Worm (Caenorhabditis elegans): ENCODE measurements around the gene atad-3.
A peak's percentile ranks its signal among the peaks of the same experiment; 100 is the strongest.

The atad-3 gene

DNA sequence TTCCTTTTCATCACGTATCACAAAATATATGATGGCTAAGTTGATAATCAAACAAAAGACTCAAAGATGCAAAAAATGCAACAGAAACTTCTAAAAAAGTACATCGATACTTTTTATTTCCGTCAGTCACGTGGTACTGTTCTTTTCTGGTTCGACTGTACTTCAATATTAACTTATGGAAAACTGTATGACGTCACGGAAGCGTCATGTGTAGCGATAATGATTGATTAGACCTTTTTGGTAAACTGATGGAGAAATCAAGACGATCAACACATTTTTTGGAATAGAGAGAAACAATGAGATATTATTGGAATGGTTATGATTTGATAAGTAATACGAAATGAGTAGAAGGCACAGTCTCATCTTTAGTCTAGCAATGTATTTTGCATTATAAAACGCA is 45.5 kb downstream of the atad-3 start (continued):
- no peak for TF ChIP-seq pag-3 (tag; optimal IDR thresholded peaks at IDR 0.05; ENCODE audit: borderline replicate concordance, insufficient read depth)
- TF ChIP-seq lsy-2 (tag; optimal IDR thresholded peaks at IDR 0.05): peak in 1 of 2 experiments; percentile 43
- TF ChIP-seq elt-3 (tag; optimal IDR thresholded peaks at IDR 0.05): peak in 2 of 6 experiments; percentile 59 to 92
- peak; percentile 96 for TF ChIP-seq nhr-85 (tag)
- no peak for TF ChIP-seq ceh-63 (GFP tag; optimal IDR thresholded peaks at IDR 0.05)
- peak in 1 of 2 experiments; percentile 66 for TF ChIP-seq lin-35 (GFP tag; optimal IDR thresholded peaks at IDR 0.05)
- TF ChIP-seq nhr-19 (GFP tag; conservative IDR thresholded peaks at IDR 0.05): peak; percentile 32; the same call in 1 of the 2 replicates
- no peak for TF ChIP-seq mab-9 (GFP tag; IDR thresholded peaks at IDR 0.05)
- TF ChIP-seq ceh-82 (tag; optimal IDR thresholded peaks at IDR 0.05): no peak
- TF ChIP-seq egl-27 (tag; optimal IDR thresholded peaks at IDR 0.05): no peak
- no peak for TF ChIP-seq unc-86 (tag; optimal IDR thresholded peaks at IDR 0.05)
- no peak for TF ChIP-seq nhr-11 (tag; optimal IDR thresholded peaks at IDR 0.05)
- TF ChIP-seq ets-5 (GFP tag; IDR thresholded peaks at IDR 0.05): no peak
- TF ChIP-seq jun-1 (tag; optimal IDR thresholded peaks at IDR 0.05): no peak
- no peak for TF ChIP-seq efl-3 (GFP tag; optimal IDR thresholded peaks at IDR 0.05)

DNA sequence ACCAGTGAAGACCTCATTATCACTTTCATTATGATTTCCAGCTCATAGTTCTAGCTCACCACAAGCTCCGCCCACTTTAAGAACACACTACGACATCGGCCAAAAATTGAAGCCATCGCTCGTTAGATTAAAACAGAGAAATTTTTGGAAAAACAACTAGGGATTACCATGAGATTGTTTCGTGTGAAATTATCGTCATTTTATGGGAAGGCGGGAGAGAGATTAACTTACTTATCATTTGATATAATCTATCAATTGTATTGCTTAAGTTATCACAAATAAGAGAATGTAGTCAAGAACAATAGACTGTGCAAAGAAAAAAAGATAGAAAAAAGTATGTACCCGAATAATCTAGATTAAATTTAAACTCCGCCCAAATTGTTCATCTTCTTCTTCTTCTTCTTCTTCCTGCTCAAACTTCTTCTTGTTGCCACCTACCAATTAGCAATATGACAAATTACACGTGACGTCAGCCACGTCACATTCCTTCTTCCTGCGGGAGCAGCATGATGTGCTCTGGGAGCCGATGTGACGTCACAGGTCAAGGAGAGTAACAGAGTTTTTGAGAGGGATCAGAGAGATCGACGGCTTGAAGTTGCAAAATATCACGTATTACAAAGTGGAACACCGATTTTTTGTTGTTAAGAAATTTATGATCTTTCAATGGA is 51.4 kb downstream of the atad-3 start, which contains the start of gene nep-26:
Gene nep-26 (minus strand): TSS at position 51 of the 668 bp plus-strand sequence.
- peak in 1 of 3 experiments; percentile 11 for TF ChIP-seq dpl-1 (GFP tag; optimal IDR thresholded peaks at IDR 0.05)
- peak in 1 of 2 experiments; percentile 9 for TF ChIP-seq lin-35 (GFP tag; optimal IDR thresholded peaks at IDR 0.05)
- TF ChIP-seq rnt-1 (tag; optimal IDR thresholded peaks at IDR 0.05): peak; percentile 85
- peak; percentile 51 for TF ChIP-seq snu-23 (GFP tag; optimal IDR thresholded peaks at IDR 0.05)
- no peak for TF ChIP-seq unc-98 (GFP tag; IDR thresholded peaks at IDR 0.05)
- TF ChIP-seq ceh-90 (tag; optimal IDR thresholded peaks at IDR 0.05): no peak
- peak; percentile 21 to 40 for TF ChIP-seq lsy-2 (tag; optimal IDR thresholded peaks at IDR 0.05)
- TF ChIP-seq pqm-1 (tag; optimal IDR thresholded peaks at IDR 0.05): no peak
- TF ChIP-seq irx-1 (tag; optimal IDR thresholded peaks at IDR 0.05): no peak
- no peak for TF ChIP-seq tlp-1 (tag; optimal IDR thresholded peaks at IDR 0.05)
- TF ChIP-seq jun-1 (tag; optimal IDR thresholded peaks at IDR 0.05): no peak
- TF ChIP-seq ama-1 (optimal IDR thresholded peaks at IDR 0.05): no peak
- no peak for TF ChIP-seq ztf-11 (tag; optimal IDR thresholded peaks at IDR 0.05)
- TF ChIP-seq F16B12.6 (tag; optimal IDR thresholded peaks at IDR 0.05): no peak
- TF ChIP-seq nhr-47 (tag; optimal IDR thresholded peaks at IDR 0.05): peak; percentile 30
- peak; percentile 80 for TF ChIP-seq lin-39 (tag; optimal IDR thresholded peaks at IDR 0.05)
- peak; percentile 64 for TF ChIP-seq unc-130 (tag; optimal IDR thresholded peaks at IDR 0.05)
- peak; percentile 37 for TF ChIP-seq swsn-7 (tag; optimal IDR thresholded peaks at IDR 0.05)
- TF ChIP-seq tbx-2 (tag; optimal IDR thresholded peaks at IDR 0.05): peak; percentile 41
- TF ChIP-seq lir-3 (tag; optimal IDR thresholded peaks at IDR 0.05; ENCODE audit: poor library complexity): peak; percentile 41
- peak; percentile 81 for TF ChIP-seq lin-14 (GFP tag; optimal IDR thresholded peaks at IDR 0.05)
- no peak for TF ChIP-seq elt-2 (tag; optimal IDR thresholded peaks at IDR 0.05)
- TF ChIP-seq pag-3 (tag; optimal IDR thresholded peaks at IDR 0.05; ENCODE audit: borderline replicate concordance, insufficient read depth): no peak
- TF ChIP-seq dsc-1 (tag; optimal IDR thresholded peaks at IDR 0.05): peak; percentile 71
- no peak for TF ChIP-seq sox-4 (tag; optimal IDR thresholded peaks at IDR 0.05)
- TF ChIP-seq mep-1 (tag; optimal IDR thresholded peaks at IDR 0.05): no peak
- peak in 1 of 2 experiments; percentile 63 for TF ChIP-seq mdl-1 (tag; optimal IDR thresholded peaks at IDR 0.05)
- TF ChIP-seq ztf-4 (tag; optimal IDR thresholded peaks at IDR 0.05): peak; percentile 77
- no peak for TF ChIP-seq vab-15 (tag; optimal IDR thresholded peaks at IDR 0.05)
- peak; percentile 6 for TF ChIP-seq nhr-11 (tag; optimal IDR thresholded peaks at IDR 0.05)
- TF ChIP-seq xbp-1 (tag; optimal IDR thresholded peaks at IDR 0.05): peak; percentile 52
- no peak for TF ChIP-seq unc-86 (tag; optimal IDR thresholded peaks at IDR 0.05)
- no peak for TF ChIP-seq mef-2 (tag; optimal IDR thresholded peaks at IDR 0.05)
- peak; percentile 24 for TF ChIP-seq lin-13 (GFP tag; optimal IDR thresholded peaks at IDR 0.05)
- peak; percentile 66 for TF ChIP-seq nhr-20 (tag; optimal IDR thresholded peaks at IDR 0.05)
- peak; percentile 90 for TF ChIP-seq nhr-71 (tag; optimal IDR thresholded peaks at IDR 0.05)
- TF ChIP-seq aly-2 (tag; optimal IDR thresholded peaks at IDR 0.05): no peak
- peak; percentile 78 for TF ChIP-seq nhr-19 (GFP tag; conservative IDR thresholded peaks at IDR 0.05)
- TF ChIP-seq unc-62 (GFP tag; optimal IDR thresholded peaks at IDR 0.05): no peak
- TF ChIP-seq efl-1 (optimal IDR thresholded peaks at IDR 0.05): peak in 1 of 2 experiments; percentile 39
- TF ChIP-seq efl-1 (GFP tag; optimal IDR thresholded peaks at IDR 0.05 in 1 of 2): no peak
